Worm (Caenorhabditis elegans) whole organism, L4/young adult: Measurements from ENCODE around the gene ZK930.4.

Source experiments
- W03F9.2 ChIP-seq: fragments of 150-350 bp; optimal IDR thresholded peaks from 2 replicates; lab custom pipeline; 2014; ENCODE audit warnings: missing biosample characterization, missing genetic modification characterization
- dao-5 ChIP-seq: sonication (generic microtip); optimal IDR thresholded peaks from 2 replicates; lab custom pipeline; 2016; ENCODE audit warnings: missing genotype, missing genetic modification characterization, moderate library complexity, missing compliant biosample characterization
- him-1 ChIP-seq: sonication (generic microtip); optimal IDR thresholded peaks from 2 replicates; lab custom pipeline; 2016; ENCODE audit warnings: missing genotype, missing genetic modification reagents, missing genetic modification characterization, missing compliant biosample characterization

ce11 chrII:11889420-11890075 lies 16.8 kb upstream of the ZK930.4 start:
- TF ChIP-seq him-1 (tag; lab: Kevin White, UChicago) (no peak), W03F9.2 (tag; lab: Kevin White, UChicago) (no peak), dao-5 (no peak)
